Fruit fly (Drosophila melanogaster) whole organism, pupa: Measurements from ENCODE around the gene Cdk1.

Experiments
- CG10348 ChIP-seq: fragments of 200-800 bp; sonication (Bioruptor generic); IDR thresholded peaks from 2 replicates; pipeline ENCODE4 v1.3.6; 2022; ENCODE audit warnings: missing biosample characterization, missing genetic modification characterization
- CG12605 ChIP-seq: fragments of 200-800 bp; sonication (Bioruptor generic); IDR thresholded peaks from 2 replicates; pipeline ENCODE4 v1.3.6; 2022; ENCODE audit warnings: missing biosample characterization, missing genetic modification characterization
- CG13204 ChIP-seq: fragments of 200-800 bp; sonication (Bioruptor generic); optimal IDR thresholded peaks from 2 replicates; lab custom pipeline; 2018; ENCODE audit warnings: missing biosample characterization, mild to moderate bottlenecking, missing genetic modification characterization, moderate library complexity
- CG14655 ChIP-seq: fragments of 200-800 bp; sonication (Bioruptor generic); optimal IDR thresholded peaks from 3 replicates; lab custom pipeline; 2017; ENCODE audit warnings: mild to moderate bottlenecking, missing biosample characterization, missing genetic modification reagents, missing genetic modification characterization
- CG15710 ChIP-seq: fragments of 200-800 bp; sonication (Bioruptor generic); optimal IDR thresholded peaks from 2 replicates; lab custom pipeline; 2018; ENCODE audit warnings: missing biosample characterization, mild to moderate bottlenecking, missing genetic modification characterization, moderate library complexity
- CG17806 ChIP-seq: fragments of 200-800 bp; sonication (Bioruptor generic); optimal IDR thresholded peaks from 2 replicates; lab custom pipeline; 2018; ENCODE audit warnings: missing biosample characterization, mild to moderate bottlenecking, missing genetic modification characterization, moderate library complexity
- CG32121 ChIP-seq: fragments of 200-800 bp; sonication (Bioruptor generic); IDR thresholded peaks from 2 replicates; pipeline ENCODE4 v1.3.6; 2022; ENCODE audit warnings: missing biosample characterization, missing genetic modification characterization
- CG34367 ChIP-seq: fragments of 200-800 bp; sonication (Bioruptor generic); optimal IDR thresholded peaks from 2 replicates; lab custom pipeline; 2018; ENCODE audit warnings: missing biosample characterization, mild to moderate bottlenecking, missing genetic modification characterization
- CG4496 ChIP-seq: fragments of 200-800 bp; sonication (Bioruptor generic); IDR thresholded peaks from 3 replicates; pipeline ENCODE4 v1.3.6; 2022; ENCODE audit warnings: missing biosample characterization, missing genetic modification characterization
- CG8159 ChIP-seq: fragments of 200-800 bp; sonication (Bioruptor generic); optimal IDR thresholded peaks from 3 replicates; lab custom pipeline; 2018; ENCODE audit warnings: missing biosample characterization, mild to moderate bottlenecking, missing genetic modification characterization, moderate library complexity
- CG8301 ChIP-seq: fragments of 200-800 bp; sonication (Bioruptor generic); optimal IDR thresholded peaks from 2 replicates; lab custom pipeline; 2018; ENCODE audit warnings: missing biosample characterization, mild to moderate bottlenecking, missing genetic modification characterization
- CG9948 ChIP-seq: fragments of 200-800 bp; sonication (Bioruptor generic); optimal IDR thresholded peaks from 2 replicates; lab custom pipeline; 2018; ENCODE audit warnings: missing biosample characterization, mild to moderate bottlenecking, missing genetic modification characterization, moderate library complexity
- D1 ChIP-seq: fragments of 200-800 bp; sonication (Bioruptor generic); optimal IDR thresholded peaks from 2 replicates; lab custom pipeline; 2018; ENCODE audit warnings: missing biosample characterization, mild to moderate bottlenecking, missing genetic modification characterization, moderate library complexity
- EcR ChIP-seq: fragments of 200-800 bp; sonication (Bioruptor generic); optimal IDR thresholded peaks from 3 replicates; lab custom pipeline; 2019; ENCODE audit warnings: missing biosample characterization, missing genetic modification characterization, mild to moderate bottlenecking, moderate library complexity, missing genetic modification reagents
- Ets98B ChIP-seq: fragments of 200-800 bp; sonication (Bioruptor generic); IDR thresholded peaks from 2 replicates; pipeline ENCODE4 v1.3.6; 2022; ENCODE audit warnings: missing biosample characterization, missing genetic modification characterization
- Pif1A ChIP-seq: fragments of 200-800 bp; sonication (Bioruptor generic); optimal IDR thresholded peaks from 3 replicates; lab custom pipeline; 2016; ENCODE audit warnings: missing biosample characterization, missing genetic modification characterization
- Pif1B ChIP-seq: fragments of 200-800 bp; sonication (Bioruptor generic); optimal IDR thresholded peaks from 3 replicates; lab custom pipeline; 2016; ENCODE audit warnings: missing biosample characterization, missing genetic modification characterization
- Snoo ChIP-seq: fragments of 200-800 bp; sonication (Bioruptor generic); optimal IDR thresholded peaks from 3 replicates; lab custom pipeline; 2017; ENCODE audit warnings: missing biosample characterization, mild to moderate bottlenecking, missing genetic modification characterization, inconsistent platforms
- fd96Ca ChIP-seq: fragments of 200-800 bp; sonication (Bioruptor generic); IDR thresholded peaks from 3 replicates; pipeline ENCODE4 v1.3.6; 2022; ENCODE audit warnings: missing biosample characterization, missing genetic modification characterization
- gl ChIP-seq: fragments of 200-800 bp; sonication (Bioruptor generic); optimal IDR thresholded peaks from 2 replicates; lab custom pipeline; 2018; ENCODE audit warnings: missing biosample characterization, mild to moderate bottlenecking, missing genetic modification characterization
- rn ChIP-seq: fragments of 200-800 bp; sonication (Bioruptor generic); IDR thresholded peaks from 2 replicates; pipeline ENCODE4 v1.3.6; 2022; ENCODE audit warnings: missing biosample characterization, missing genetic modification characterization

Cdk1 gene

dm6 chr2L:10339212-10339721 is 46.8 kb downstream of the Cdk1 start, which contains the start of gene SamDC:
TSS of gene SamDC (plus strand) at chr2L:10339457.
- peak; percentile 36 for TF ChIP-seq CG15710 (tag; lab: Kevin White, UChicago)
- no peak for TF ChIP-seq EcR
- TF ChIP-seq Snoo, result peak; percentile 25
- peak; percentile 19 for TF ChIP-seq Pif1A
- peak; percentile 36; the same call in 1 of the 2 replicates for TF ChIP-seq Ets98B (GFP tag; lab: Robert Waterston, UW)
- TF ChIP-seq CG9948 (tag; lab: Kevin White, UChicago), result peak; percentile 3
- peak; percentile 39 for TF ChIP-seq CG8159 (tag; lab: Kevin White, UChicago)
- TF ChIP-seq CG12605 (GFP tag; lab: Robert Waterston, UW), result 0 out of 2 replicates have a peak, but pooled peaks have one; percentile 23
- no peak for TF ChIP-seq CG13204 (GFP tag; lab: Kevin White, UChicago)
- TF ChIP-seq rn (GFP tag; lab: Robert Waterston, UW), result no peak
- TF ChIP-seq gl (tag; lab: Kevin White, UChicago), result no peak
- TF ChIP-seq CG32121 (GFP tag; lab: Robert Waterston, UW), result peak; percentile 11; the same call in 1 of the 2 replicates
- TF ChIP-seq CG10348 (GFP tag; lab: Robert Waterston, UW), result no peak

DNA sequence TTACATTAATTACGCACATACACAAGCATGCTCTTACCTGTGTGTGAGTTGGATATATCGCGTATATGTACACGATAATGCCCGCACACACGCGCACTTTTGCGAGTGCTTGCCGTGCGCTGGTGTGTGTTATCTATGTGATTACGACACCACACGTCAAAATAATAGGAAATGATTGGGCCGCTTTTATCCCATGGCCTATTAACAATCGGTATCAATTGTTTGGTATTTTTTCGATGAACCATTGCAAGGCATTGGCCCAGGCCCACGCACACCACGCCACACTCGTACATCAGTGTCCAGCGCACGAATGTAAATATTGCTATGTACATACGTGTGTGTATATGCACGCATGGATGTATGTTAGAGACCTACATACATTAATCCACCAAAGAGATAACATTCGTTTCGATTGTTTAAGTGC is 51.2 kb downstream of the Cdk1 start:
- peak; percentile 28 for TF ChIP-seq gl (tag; lab: Kevin White, UChicago)
- TF ChIP-seq CG12605 (GFP tag; lab: Robert Waterston, UW), result no peak
- peak; percentile 48 for TF ChIP-seq CG34367 (tag; lab: Kevin White, UChicago)
- TF ChIP-seq Ets98B (GFP tag; lab: Robert Waterston, UW), result peak; percentile 64; the same call in 1 of the 2 replicates
- no peak for TF ChIP-seq Pif1A
- TF ChIP-seq CG17806 (tag; lab: Kevin White, UChicago), result peak; percentile 28
- peak; percentile 51; the same call in 1 of the 2 replicates for TF ChIP-seq CG32121 (GFP tag; lab: Robert Waterston, UW)
- peak; percentile 63 for TF ChIP-seq Pif1B (GFP tag; lab: Kevin White, UChicago)
- TF ChIP-seq Snoo, result peak; percentile 30
- no peak for TF ChIP-seq CG4496
- TF ChIP-seq EcR, result peak; percentile 84
- peak; percentile 5 for TF ChIP-seq CG9948 (tag; lab: Kevin White, UChicago)
- TF ChIP-seq CG13204 (GFP tag; lab: Kevin White, UChicago), result no peak
- TF ChIP-seq CG8301, result peak; percentile 21
- TF ChIP-seq CG15710 (tag; lab: Kevin White, UChicago), result peak; percentile 14
- TF ChIP-seq D1 (tag; lab: Kevin White, UChicago), result no peak
- TF ChIP-seq fd96Ca (GFP tag; lab: Robert Waterston, UW), result no peak
- no peak for TF ChIP-seq CG8159 (tag; lab: Kevin White, UChicago)
- TF ChIP-seq CG10348 (GFP tag; lab: Robert Waterston, UW), result no peak
- no peak for TF ChIP-seq CG14655 (GFP tag; lab: Kevin White, UChicago)
- TF ChIP-seq rn (GFP tag; lab: Robert Waterston, UW), result no peak
